Worm (Caenorhabditis elegans): ENCODE measurements around the gene Y41C4A.18.

ce11 chrIII:11703776-11704093, 26.7 kb upstream of the Y41C4A.18 start, which contains the start of gene col-95:
- no peak for TF ChIP-seq ceh-16 (tag; optimal IDR thresholded peaks at IDR 0.05)
- no peak for TF ChIP-seq tbx-2 (tag; optimal IDR thresholded peaks at IDR 0.05)
- TF ChIP-seq unc-39 (tag; optimal IDR thresholded peaks at IDR 0.05): no peak
- TF ChIP-seq unc-62 (GFP tag; optimal IDR thresholded peaks at IDR 0.05): no peak
